Fruit fly (Drosophila melanogaster) whole organism, prepupa: ENCODE measurements around the gene CG1428.

Source experiments
- CG1621 ChIP-seq: fragments of 200-800 bp; sonication (Bioruptor generic); optimal IDR thresholded peaks from 3 replicates; lab custom pipeline; 2018; ENCODE audit warnings: missing biosample characterization, mild to moderate bottlenecking, missing genetic modification characterization
- Eip75B ChIP-seq: fragments of 200-800 bp; sonication (Bioruptor generic); optimal IDR thresholded peaks from 3 replicates; lab custom pipeline; 2016; ENCODE audit warnings: missing biosample characterization, missing genetic modification characterization
- Hr38 ChIP-seq: sonication (Bioruptor generic); optimal IDR thresholded peaks from 2 replicates; lab custom pipeline; 2016; ENCODE audit warnings: missing biosample characterization, missing genetic modification characterization
- Hr4 ChIP-seq: fragments of 200-800 bp; sonication (Bioruptor generic); optimal IDR thresholded peaks from 3 replicates; lab custom pipeline; 2016; ENCODE audit warnings: missing biosample characterization, missing genetic modification characterization

DNA sequence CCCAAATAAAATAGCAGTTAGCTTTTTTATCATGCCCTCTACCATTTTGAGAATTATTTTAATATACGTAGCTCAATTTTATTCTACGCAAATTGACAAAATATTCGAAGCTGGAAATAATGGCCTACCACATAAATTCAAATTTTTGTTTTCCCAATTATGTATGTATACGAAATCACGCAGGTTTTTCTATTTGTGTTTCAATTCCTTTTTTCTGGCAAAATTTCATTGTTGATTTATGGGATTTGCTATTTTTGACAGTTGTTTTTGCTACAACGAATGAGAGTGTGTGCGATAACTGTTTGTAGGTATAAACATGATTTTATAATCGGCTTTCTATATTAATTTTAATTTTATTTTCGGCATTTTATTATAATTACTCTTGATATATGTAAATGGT, 9.2 kb downstream of the CG1428 start, which contains the start of gene CG31600:
- TF ChIP-seq Eip75B (no peak), CG1621 (tag; lab: Kevin White, UChicago) (no peak), Hr38 (GFP tag; lab: Kevin White, UChicago) (no peak), Hr4 (GFP tag; lab: Kevin White, UChicago) (no peak)
